Worm (Caenorhabditis elegans) whole organism, mixed stage, embryonic: ENCODE data around the gene fbxa-134.

Source experiments
- M03D4.4 ChIP-seq: sonication (generic microtip); optimal IDR thresholded peaks from 2 replicates; lab custom pipeline; 2017; ENCODE audit warnings: mild to moderate bottlenecking, missing genetic modification characterization, missing compliant biosample characterization
- bed-3 ChIP-seq: fragments of 200-800 bp; sonication (Bioruptor generic); optimal IDR thresholded peaks from 3 replicates; lab custom pipeline; 2018; ENCODE audit warnings: mild to moderate bottlenecking, missing genetic modification characterization, moderate library complexity, missing compliant biosample characterization
- blmp-1 ChIP-seq: fragments of 150-350 bp; optimal IDR thresholded peaks from 2 replicates; lab custom pipeline; 2014; ENCODE audit warnings: missing biosample characterization, missing genetic modification characterization
- ceh-39 ChIP-seq: fragments of 150-350 bp; optimal IDR thresholded peaks from 2 replicates; lab custom pipeline; 2014; ENCODE audit warnings: missing biosample characterization, missing genetic modification characterization
- ceh-43 ChIP-seq: fragments of 200-800 bp; sonication (Bioruptor generic); optimal IDR thresholded peaks from 2 replicates; lab custom pipeline; 2018; ENCODE audit warnings: mild to moderate bottlenecking, missing genetic modification characterization, moderate library complexity, missing compliant biosample characterization
- ceh-83 ChIP-seq: fragments of 200-800 bp; sonication (Bioruptor generic); optimal IDR thresholded peaks from 2 replicates; lab custom pipeline; 2018; ENCODE audit warnings: mild to moderate bottlenecking, missing genetic modification characterization, missing compliant biosample characterization
- ces-1 ChIP-seq: fragments of 150-350 bp; optimal IDR thresholded peaks from 2 replicates; lab custom pipeline; 2014; ENCODE audit warnings: missing biosample characterization, missing genetic modification reagents, missing genetic modification characterization
- cnd-1 ChIP-seq: fragments of 200-800 bp; sonication (Bioruptor generic); optimal IDR thresholded peaks from 2 replicates; lab custom pipeline; 2018; ENCODE audit warnings: mild to moderate bottlenecking, missing genetic modification characterization, missing compliant biosample characterization
- drap-1 ChIP-seq: fragments of 200-800 bp; sonication (Bioruptor generic); optimal IDR thresholded peaks from 3 replicates; lab custom pipeline; 2018; ENCODE audit warnings: mild to moderate bottlenecking, missing genetic modification characterization, missing compliant biosample characterization
- elt-1 ChIP-seq: sonication (generic microtip); optimal IDR thresholded peaks from 2 replicates; lab custom pipeline; 2017; ENCODE audit warnings: missing genetic modification characterization, mild to moderate bottlenecking, missing compliant biosample characterization, antibody characterized with exemption, moderate library complexity, borderline replicate concordance; ENCODE audit not compliant: insufficient read depth
- elt-3 ChIP-seq: fragments of 150-350 bp; optimal IDR thresholded peaks from 2 replicates; lab custom pipeline; 2014; ENCODE audit warnings: missing biosample characterization, missing genetic modification characterization
- ham-2 ChIP-seq: fragments of 200-800 bp; sonication (Bioruptor generic); optimal IDR thresholded peaks from 2 replicates; lab custom pipeline; 2018; ENCODE audit warnings: mild to moderate bottlenecking, missing genetic modification characterization, missing compliant biosample characterization
- lin-13 ChIP-seq: fragments of 150-350 bp; optimal IDR thresholded peaks from 2 replicates; lab custom pipeline; 2014; ENCODE audit warnings: missing biosample characterization, missing genetic modification characterization
- lin-32 ChIP-seq: fragments of 200-800 bp; sonication (Bioruptor generic); optimal IDR thresholded peaks from 2 replicates; lab custom pipeline; 2018; ENCODE audit warnings: mild to moderate bottlenecking, missing genetic modification characterization, missing compliant biosample characterization
- lsy-2 ChIP-seq: fragments of 150-350 bp; optimal IDR thresholded peaks from 2 replicates; lab custom pipeline; 2014; ENCODE audit warnings: missing biosample characterization, missing genetic modification characterization
- mab-5 ChIP-seq: fragments of 150-350 bp; optimal IDR thresholded peaks from 2 replicates; lab custom pipeline; 2014; ENCODE audit warnings: missing biosample characterization, missing genetic modification characterization
- mep-1 ChIP-seq: fragments of 150-350 bp; optimal IDR thresholded peaks from 2 replicates; lab custom pipeline; 2017; ENCODE audit warnings: missing biosample characterization, missing genetic modification reagents, missing genetic modification characterization, inconsistent platforms
- nhr-12 ChIP-seq: fragments of 150-350 bp; optimal IDR thresholded peaks from 2 replicates; lab custom pipeline; 2014; ENCODE audit warnings: missing biosample characterization, missing genetic modification characterization
- nhr-2 ChIP-seq: fragments of 150-350 bp; optimal IDR thresholded peaks from 2 replicates; lab custom pipeline; 2014; ENCODE audit warnings: missing biosample characterization, missing genetic modification characterization
- nhr-237 ChIP-seq: fragments of 150-350 bp; optimal IDR thresholded peaks from 2 replicates; lab custom pipeline; 2014; ENCODE audit warnings: missing biosample characterization, missing genetic modification characterization
- nhr-28 ChIP-seq: fragments of 150-350 bp; optimal IDR thresholded peaks from 2 replicates; lab custom pipeline; 2014; ENCODE audit warnings: missing biosample characterization, missing genetic modification characterization
- nhr-76 ChIP-seq: sonication (generic microtip); optimal IDR thresholded peaks from 2 replicates; lab custom pipeline; 2017; ENCODE audit warnings: missing biosample characterization, missing genetic modification characterization
- pha-4 ChIP-seq: fragments of 150-350 bp; optimal IDR thresholded peaks from 2 replicates; lab custom pipeline; 2018; ENCODE audit warnings: missing biosample characterization, missing genetic modification reagents, missing genetic modification characterization
- sem-2 ChIP-seq: fragments of 200-800 bp; sonication (Bioruptor generic); optimal IDR thresholded peaks from 2 replicates; lab custom pipeline; 2018; ENCODE audit warnings: mild to moderate bottlenecking, missing genetic modification characterization, missing compliant biosample characterization
- snpc-4 ChIP-seq: fragments of 150-350 bp; optimal IDR thresholded peaks from 2 replicates; lab custom pipeline; 2014; ENCODE audit warnings: missing biosample characterization, missing genetic modification characterization
- tbx-8 ChIP-seq: fragments of 200-800 bp; sonication (Bioruptor generic); optimal IDR thresholded peaks from 2 replicates; lab custom pipeline; 2018; ENCODE audit warnings: mild to moderate bottlenecking, missing genetic modification characterization, moderate library complexity, missing compliant biosample characterization
- unc-39 ChIP-seq: fragments of 150-350 bp; optimal IDR thresholded peaks from 2 replicates; lab custom pipeline; 2014; ENCODE audit warnings: missing biosample characterization, missing genetic modification characterization
- unc-62 ChIP-seq: fragments of 150-350 bp; optimal IDR thresholded peaks from 2 replicates; lab custom pipeline; 2014; ENCODE audit warnings: missing biosample characterization, missing genetic modification reagents, missing genetic modification characterization
- ztf-11 ChIP-seq: fragments of 150-350 bp; optimal IDR thresholded peaks from 2 replicates; lab custom pipeline; 2014; ENCODE audit warnings: missing biosample characterization, missing genetic modification characterization

The fbxa-134 gene

DNA sequence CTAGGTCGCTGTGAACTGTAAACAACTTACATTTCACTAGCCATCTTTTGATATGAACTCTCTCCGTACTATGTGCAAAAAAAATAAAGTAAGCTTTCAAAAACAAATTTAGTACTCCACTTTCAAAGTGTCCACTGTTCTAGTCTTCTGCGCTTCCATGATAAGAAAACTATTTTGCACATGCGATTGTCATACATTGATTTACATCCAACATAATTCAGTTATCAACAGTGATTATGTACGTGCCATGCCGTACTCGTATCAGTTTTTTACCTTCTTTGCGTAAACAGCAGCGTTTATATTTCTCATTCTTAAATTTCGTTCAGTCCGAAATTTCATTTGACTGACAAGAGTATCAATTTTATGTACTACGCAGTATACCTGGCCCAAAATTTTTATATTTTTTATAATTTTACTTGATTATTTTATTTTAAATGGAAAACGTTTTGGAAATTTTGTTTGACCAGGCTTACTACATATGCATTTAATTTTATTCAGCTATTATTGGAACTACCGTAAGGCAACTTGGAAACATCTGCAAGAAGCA lies at the start of gene fbxa-134, which contains the start of gene F47H4.2:
Gene fbxa-134, minus strand, starts transcription at position 44 of the 547 bp plus-strand sequence.
Gene F47H4.2, plus strand, starts transcription at position 497 of the 547 bp plus-strand sequence.
- no peak for TF ChIP-seq cnd-1 (tag; lab: Kevin White, UChicago)
- TF ChIP-seq elt-3 = no peak
- no peak for TF ChIP-seq drap-1 (GFP tag; lab: Kevin White, UChicago)
- no peak for TF ChIP-seq mep-1 (tag; lab: Kevin White, UChicago)
- no peak for TF ChIP-seq ztf-11 (tag; lab: Kevin White, UChicago)
- TF ChIP-seq M03D4.4 (tag; lab: Kevin White, UChicago) = no peak
- no peak for TF ChIP-seq elt-1 (tag; lab: Kevin White, UChicago)

DNA sequence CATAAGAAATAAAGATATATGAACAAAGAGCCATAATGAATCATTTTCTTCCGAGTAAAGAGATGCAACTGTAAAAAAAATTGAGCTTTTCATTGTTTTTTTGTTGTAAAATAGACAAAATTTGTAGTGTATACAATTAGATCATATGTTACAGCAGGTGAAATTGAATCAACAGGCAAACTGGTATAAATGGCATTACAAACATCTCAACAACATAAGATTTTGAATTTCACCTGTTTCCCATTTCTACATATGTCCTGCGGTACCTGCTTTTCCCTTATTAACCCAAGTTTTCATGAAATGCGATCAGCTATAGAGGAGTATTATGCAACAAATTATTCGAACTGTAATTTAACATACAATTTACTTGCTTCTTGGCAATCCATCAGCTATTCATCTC lies 42.7 kb upstream of the fbxa-134 start, which contains the start of gene srh-120:
Gene srh-120, plus strand, starts transcription at position 301 of the 400 bp plus-strand sequence.
- TF ChIP-seq unc-39 = no peak
- no peak for TF ChIP-seq ztf-11 (tag; lab: Kevin White, UChicago)
- TF ChIP-seq mep-1 (tag; lab: Kevin White, UChicago) = no peak
- TF ChIP-seq elt-1 (tag; lab: Kevin White, UChicago) = no peak
- TF ChIP-seq cnd-1 (tag; lab: Kevin White, UChicago) = no peak
- TF ChIP-seq bed-3 = no peak
- TF ChIP-seq snpc-4 (tag; lab: Kevin White, UChicago) = no peak
- TF ChIP-seq unc-62 (GFP tag; lab: Kevin White, UChicago) = no peak
- TF ChIP-seq tbx-8 (GFP tag; lab: Kevin White, UChicago) = no peak

DNA sequence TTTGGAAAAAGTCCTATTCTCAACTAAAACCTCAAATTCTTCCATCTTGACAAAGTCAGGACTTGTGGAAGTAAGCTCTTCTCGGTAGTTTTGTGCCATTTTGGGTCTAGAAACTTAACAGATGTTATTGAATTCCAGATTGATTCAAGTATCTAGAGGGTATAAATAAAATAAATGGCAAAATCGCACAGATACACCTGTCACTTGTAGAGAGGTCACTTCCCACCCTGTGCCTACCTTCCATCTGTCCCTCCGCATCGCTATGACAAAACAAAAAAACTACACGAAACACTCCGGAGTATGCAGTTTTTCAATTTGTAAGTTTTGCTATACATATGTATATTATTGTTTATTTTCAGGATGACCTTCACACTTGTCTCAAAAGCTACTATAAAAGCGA lies 27.3 kb upstream of the fbxa-134 start, which contains the start of gene Y20C6A.4:
Gene Y20C6A.4, plus strand, starts transcription at position 301 of the 400 bp plus-strand sequence.
- TF ChIP-seq nhr-2 (tag; lab: Kevin White, UChicago) = no peak
- no peak for TF ChIP-seq nhr-237
- no peak for TF ChIP-seq mab-5 (tag; lab: Kevin White, UChicago)
- no peak for TF ChIP-seq snpc-4 (tag; lab: Kevin White, UChicago)
- no peak for TF ChIP-seq nhr-12 (tag; lab: Kevin White, UChicago)
- TF ChIP-seq ztf-11 (tag; lab: Kevin White, UChicago) = no peak
- TF ChIP-seq lin-32 = no peak
- no peak for TF ChIP-seq ceh-43 (GFP tag; lab: Kevin White, UChicago)
- TF ChIP-seq, all 35 proteins: peak for 0

DNA sequence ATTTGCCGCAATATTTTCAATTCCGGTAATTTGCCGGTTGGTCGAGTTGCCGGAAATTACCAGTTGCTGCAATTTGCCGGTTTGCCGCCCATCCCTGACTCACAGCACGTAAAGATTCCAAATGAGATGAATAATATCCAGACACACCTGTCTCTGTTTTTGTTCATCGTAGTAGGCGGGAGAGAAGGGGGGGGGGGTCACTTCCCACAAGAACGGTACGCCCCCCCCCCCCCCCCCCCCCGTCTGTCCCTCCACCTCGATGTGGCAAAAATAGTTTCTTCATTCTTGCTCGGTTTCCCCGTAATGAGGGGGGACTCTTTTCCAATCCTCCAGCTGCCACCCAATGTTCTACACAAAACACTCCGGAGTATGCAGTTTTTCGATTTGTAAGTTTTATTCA lies 24.5 kb upstream of the fbxa-134 start, which contains the start of gene fbxb-7:
Gene fbxb-7, plus strand, starts transcription at position 267 of the 400 bp plus-strand sequence.
- no peak for TF ChIP-seq snpc-4 (tag; lab: Kevin White, UChicago)
- peak; percentile 53 for TF ChIP-seq drap-1 (GFP tag; lab: Kevin White, UChicago)

DNA sequence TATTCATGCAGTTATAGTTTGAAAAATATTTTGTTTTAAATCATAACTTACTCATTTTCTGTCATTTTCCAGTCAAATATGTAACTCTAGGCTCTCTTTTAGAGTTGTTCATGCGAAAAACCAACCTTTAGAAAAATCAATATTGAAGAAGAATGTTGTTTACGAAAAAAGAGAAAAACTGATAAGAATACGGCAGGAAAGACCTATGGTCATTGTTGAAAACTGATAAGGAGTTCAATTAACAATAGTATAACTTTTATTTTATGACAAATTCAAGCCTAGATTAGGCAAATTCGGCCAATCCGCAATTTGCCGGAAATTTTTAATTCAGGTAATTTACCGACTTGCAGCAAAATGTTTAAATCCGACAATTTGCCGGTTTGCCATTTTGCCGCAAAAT lies 24.0 kb upstream of the fbxa-134 start, which contains the start of gene Y20C6A.1:
Gene Y20C6A.1, minus strand, starts transcription at position 107 of the 400 bp plus-strand sequence.
- TF ChIP-seq tbx-8 (GFP tag; lab: Kevin White, UChicago) (no peak), M03D4.4 (tag; lab: Kevin White, UChicago) (no peak), lin-32 (no peak), drap-1 (GFP tag; lab: Kevin White, UChicago) (no peak), ham-2 (GFP tag; lab: Kevin White, UChicago) (no peak), nhr-76 (tag; lab: Kevin White, UChicago) (no peak), ceh-83 (GFP tag; lab: Kevin White, UChicago) (no peak), ces-1 (GFP tag; lab: Kevin White, UChicago) (no peak), elt-3 (no peak), lsy-2 (tag; lab: Kevin White, UChicago) (no peak), unc-39 (no peak), pha-4 (tag; lab: Kevin White, UChicago) (no peak), mep-1 (tag; lab: Kevin White, UChicago) (no peak), blmp-1 (tag; lab: Kevin White, UChicago) (no peak)

DNA sequence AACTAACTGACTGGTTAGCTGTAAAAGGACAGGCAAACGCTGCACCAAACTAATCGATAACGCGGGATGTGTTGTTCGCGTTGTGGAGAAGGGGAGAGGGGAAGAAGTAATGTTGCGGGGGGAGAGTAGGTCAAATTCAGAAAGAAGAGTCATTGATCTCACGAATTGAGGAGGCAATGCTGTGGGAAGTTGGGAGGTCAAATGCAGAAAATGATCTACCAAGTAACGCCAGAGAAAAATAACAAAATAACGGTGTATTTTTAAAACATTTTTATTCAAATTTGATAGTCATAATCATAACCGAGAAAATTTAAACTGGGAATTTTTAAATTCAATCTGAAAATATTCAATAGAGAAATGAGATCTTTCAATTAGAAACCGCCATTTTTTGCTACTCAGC lies 2.6 kb downstream of the fbxa-134 start, which contains the start of gene lsy-27:
Gene lsy-27, minus strand, starts transcription at position 101 of the 400 bp plus-strand sequence.
- TF ChIP-seq ceh-83 (GFP tag; lab: Kevin White, UChicago) = no peak
- no peak for TF ChIP-seq elt-3
- TF ChIP-seq unc-39 = no peak
- no peak for TF ChIP-seq nhr-237
- no peak for TF ChIP-seq elt-1 (tag; lab: Kevin White, UChicago)
- TF ChIP-seq snpc-4 (tag; lab: Kevin White, UChicago) = no peak
- no peak for TF ChIP-seq nhr-12 (tag; lab: Kevin White, UChicago)
- no peak for TF ChIP-seq lin-13 (tag; lab: Kevin White, UChicago)
- TF ChIP-seq sem-2 (GFP tag; lab: Kevin White, UChicago) = no peak
- no peak for TF ChIP-seq nhr-28 (tag; lab: Kevin White, UChicago)
- no peak for TF ChIP-seq ham-2 (GFP tag; lab: Kevin White, UChicago)
- no peak for TF ChIP-seq ceh-39 (tag; lab: Kevin White, UChicago)
- no peak for TF ChIP-seq drap-1 (GFP tag; lab: Kevin White, UChicago)
